Worm (Caenorhabditis elegans) whole organism, L2 larva: Measurements from ENCODE around the gene pdf-1.

Source experiments
- C34F6.9 ChIP-seq: fragments of 150-350 bp; optimal IDR thresholded peaks from 2 replicates; lab custom pipeline; 2014; ENCODE audit warnings: missing biosample characterization, missing genetic modification characterization
- F13H6.1 ChIP-seq: sonication (generic microtip); optimal IDR thresholded peaks from 2 replicates; lab custom pipeline; 2016; ENCODE audit warnings: missing genetic modification characterization, missing compliant biosample characterization
- R02D3.7 ChIP-seq: fragments of 150-350 bp; optimal IDR thresholded peaks from 2 replicates; lab custom pipeline; 2014; ENCODE audit warnings: missing biosample characterization, missing genetic modification characterization
- Y55F3AM.14 ChIP-seq: fragments of 200-800 bp; sonication (Bioruptor generic); optimal IDR thresholded peaks from 2 replicates; lab custom pipeline; 2018; ENCODE audit warnings: mild to moderate bottlenecking, missing genetic modification characterization, missing compliant biosample characterization
- ZK546.5 ChIP-seq: sonication (generic microtip); optimal IDR thresholded peaks from 2 replicates; lab custom pipeline; 2017; ENCODE audit warnings: missing biosample characterization, missing genetic modification characterization
- alr-1 ChIP-seq: fragments of 150-350 bp; optimal IDR thresholded peaks from 2 replicates; lab custom pipeline; 2014; ENCODE audit warnings: missing biosample characterization, missing genetic modification characterization
- aly-2 ChIP-seq: fragments of 150-350 bp; optimal IDR thresholded peaks from 2 replicates; lab custom pipeline; 2014; ENCODE audit warnings: missing biosample characterization, missing genetic modification characterization
- ama-1 ChIP-seq: fragments of 150-350 bp; optimal IDR thresholded peaks from 2 replicates; lab custom pipeline; 2018; ENCODE audit warnings: inconsistent platforms
- blmp-1 ChIP-seq: sonication (generic microtip); optimal IDR thresholded peaks from 2 replicates; lab custom pipeline; 2017; ENCODE audit warnings: missing genetic modification characterization, mild to moderate bottlenecking, missing compliant biosample characterization, antibody characterized with exemption, moderate library complexity; ENCODE audit not compliant: insufficient read depth
- ceh-16 ChIP-seq: fragments of 150-350 bp; optimal IDR thresholded peaks from 2 replicates; lab custom pipeline; 2014; ENCODE audit warnings: missing biosample characterization, missing genetic modification characterization
- ceh-82 ChIP-seq: fragments of 150-350 bp; optimal IDR thresholded peaks from 2 replicates; lab custom pipeline; 2014; ENCODE audit warnings: missing biosample characterization, missing genetic modification characterization
- crh-2 ChIP-seq: sonication (generic microtip); optimal IDR thresholded peaks from 2 replicates; lab custom pipeline; 2017; ENCODE audit warnings: missing biosample characterization, missing genetic modification characterization
- dmd-4 ChIP-seq: sonication (generic microtip); optimal IDR thresholded peaks from 2 replicates; lab custom pipeline; 2017; ENCODE audit warnings: missing biosample characterization, missing genetic modification characterization
- egl-27 ChIP-seq: sonication (generic microtip); optimal IDR thresholded peaks from 3 replicates; lab custom pipeline; 2017; ENCODE audit warnings: missing biosample characterization, missing genetic modification reagents, missing genetic modification characterization
- elt-1 ChIP-seq: fragments of 150-350 bp; optimal IDR thresholded peaks from 2 replicates; lab custom pipeline; 2014; ENCODE audit warnings: missing biosample characterization, missing genetic modification characterization
- fos-1 ChIP-seq: fragments of 150-350 bp; optimal IDR thresholded peaks from 2 replicates; lab custom pipeline; 2014; ENCODE audit warnings: missing biosample characterization, missing genetic modification characterization
- gmeb-1 ChIP-seq: fragments of 150-350 bp; optimal IDR thresholded peaks from 2 replicates; lab custom pipeline; 2014; ENCODE audit warnings: missing biosample characterization, missing genetic modification characterization
- lin-11 ChIP-seq: fragments of 150-350 bp; sonication (generic microtip); optimal IDR thresholded peaks from 2 replicates; lab custom pipeline; 2014; ENCODE audit warnings: missing biosample characterization, missing genetic modification characterization, inconsistent platforms, mixed read lengths
- lin-13 ChIP-seq: fragments of 150-350 bp; optimal IDR thresholded peaks from 2 replicates; lab custom pipeline; 2014; ENCODE audit warnings: missing biosample characterization, missing genetic modification reagents, missing genetic modification characterization
- lin-39 ChIP-seq: fragments of 150-350 bp; optimal IDR thresholded peaks from 2 replicates; lab custom pipeline; 2014; ENCODE audit warnings: missing biosample characterization, missing genetic modification reagents, missing genetic modification characterization
- lsy-2 ChIP-seq, 2 experiments: fragments of 150-350 bp in 1 of 2; sonication (generic microtip) in 1 of 2; optimal IDR thresholded peaks; 2 replicates each; lab custom pipeline; 2014 to 2017; ENCODE audit warnings: missing biosample characterization in 2 of 2, missing genetic modification characterization in 2 of 2
- mab-5 ChIP-seq: fragments of 150-350 bp; optimal IDR thresholded peaks from 2 replicates; lab custom pipeline; 2014; ENCODE audit warnings: missing biosample characterization, missing genetic modification characterization
- mbf-1 ChIP-seq: sonication (generic microtip); optimal IDR thresholded peaks from 2 replicates; lab custom pipeline; 2017; ENCODE audit warnings: missing biosample characterization, missing genetic modification characterization
- mdl-1 ChIP-seq, 2 experiments: fragments of 150-350 bp in 1 of 2; sonication (generic microtip) in 1 of 2; optimal IDR thresholded peaks; 2 replicates each; lab custom pipeline; 2017; ENCODE audit warnings: missing biosample characterization in 2 of 2, missing genetic modification characterization in 2 of 2
- nhr-10 ChIP-seq: sonication (generic microtip); optimal IDR thresholded peaks from 2 replicates; lab custom pipeline; 2017; ENCODE audit warnings: missing biosample characterization, missing genetic modification characterization
- nhr-11 ChIP-seq: fragments of 150-350 bp; optimal IDR thresholded peaks from 2 replicates; lab custom pipeline; 2014; ENCODE audit warnings: missing biosample characterization, missing genetic modification characterization
- nhr-129 ChIP-seq: fragments of 150-350 bp; optimal IDR thresholded peaks from 2 replicates; lab custom pipeline; 2014; ENCODE audit warnings: missing biosample characterization, missing genetic modification characterization
- nhr-23 ChIP-seq: fragments of 150-350 bp; optimal IDR thresholded peaks from 2 replicates; lab custom pipeline; 2014; ENCODE audit warnings: missing biosample characterization, missing genetic modification reagents, missing genetic modification characterization
- nhr-237 ChIP-seq: fragments of 150-350 bp; optimal IDR thresholded peaks from 2 replicates; lab custom pipeline; 2014; ENCODE audit warnings: missing biosample characterization, missing genetic modification characterization
- nhr-25 ChIP-seq: fragments of 150-350 bp; sonication (generic microtip); optimal IDR thresholded peaks from 3 replicates; lab custom pipeline; 2014; ENCODE audit warnings: missing biosample characterization, missing genetic modification characterization
- nhr-6 ChIP-seq: fragments of 150-350 bp; optimal IDR thresholded peaks from 2 replicates; lab custom pipeline; 2014; ENCODE audit warnings: missing biosample characterization, missing genetic modification characterization
- nhr-77 ChIP-seq: fragments of 150-350 bp; optimal IDR thresholded peaks from 2 replicates; lab custom pipeline; 2014; ENCODE audit warnings: missing biosample characterization, missing genetic modification characterization
- peb-1 ChIP-seq: fragments of 150-350 bp; optimal IDR thresholded peaks from 2 replicates; lab custom pipeline; 2014; ENCODE audit warnings: missing biosample characterization, missing genetic modification characterization
- sem-4 ChIP-seq: fragments of 150-350 bp; optimal IDR thresholded peaks from 2 replicates; lab custom pipeline; 2014; ENCODE audit warnings: missing biosample characterization, missing genetic modification reagents, missing genetic modification characterization
- skn-1 ChIP-seq: sonication (generic microtip); optimal IDR thresholded peaks from 2 replicates; lab custom pipeline; 2017; ENCODE audit warnings: missing biosample characterization, missing genetic modification characterization
- sma-3 ChIP-seq: sonication (generic microtip); optimal IDR thresholded peaks from 2 replicates; lab custom pipeline; 2016; ENCODE audit warnings: missing genetic modification reagents, missing genetic modification characterization, missing compliant biosample characterization
- snpc-4 ChIP-seq: fragments of 150-350 bp; optimal IDR thresholded peaks from 2 replicates; lab custom pipeline; 2014; ENCODE audit warnings: missing biosample characterization, missing genetic modification characterization
- unc-39 ChIP-seq: fragments of 150-350 bp; optimal IDR thresholded peaks from 2 replicates; lab custom pipeline; 2014; ENCODE audit warnings: missing biosample characterization, missing genetic modification characterization
- unc-55 ChIP-seq: fragments of 150-350 bp; sonication (generic microtip); optimal IDR thresholded peaks from 3 replicates; lab custom pipeline; 2014; ENCODE audit warnings: missing biosample characterization, missing genetic modification reagents, missing genetic modification characterization
- unc-62 ChIP-seq: fragments of 150-350 bp; optimal IDR thresholded peaks from 2 replicates; lab custom pipeline; 2014; ENCODE audit warnings: missing biosample characterization, missing genetic modification reagents, missing genetic modification characterization
- zag-1 ChIP-seq: fragments of 150-350 bp; optimal IDR thresholded peaks from 2 replicates; lab custom pipeline; 2014; ENCODE audit warnings: missing biosample characterization, missing genetic modification characterization
- ztf-1 ChIP-seq: fragments of 200-800 bp; sonication (Bioruptor generic); conservative IDR thresholded peaks from 2 replicates; pipeline ENCODE4 v1.3.6; 2022; ENCODE audit warnings: missing genetic modification characterization, missing compliant biosample characterization
- ztf-11 ChIP-seq: sonication (generic microtip); optimal IDR thresholded peaks from 2 replicates; lab custom pipeline; 2017; ENCODE audit warnings: missing biosample characterization, missing genetic modification characterization
- ztf-4 ChIP-seq: fragments of 150-350 bp; optimal IDR thresholded peaks from 2 replicates; lab custom pipeline; 2014; ENCODE audit warnings: missing biosample characterization, missing genetic modification characterization

pdf-1 gene

ce11 chrIII:6912381-6912780, at the start of gene pdf-1:
TSS of gene pdf-1 (minus strand) at chrIII:6912481.
- TF ChIP-seq nhr-23 (tag; lab: Kevin White, UChicago) (no peak), ZK546.5 (no peak), blmp-1 (tag; lab: Kevin White, UChicago) (no peak), ztf-11 (no peak), Y55F3AM.14 (GFP tag; lab: Kevin White, UChicago) (no peak), mdl-1 (tag; optimal IDR thresholded peaks at IDR 0.05; lab: Kevin White, UChicago) (no peak), C34F6.9 (tag; lab: Kevin White, UChicago) (no peak), elt-1 (tag; lab: Kevin White, UChicago) (no peak), ztf-1 (no peak), lin-11 (tag; lab: Kevin White, UChicago) (no peak), mab-5 (no peak), snpc-4 (tag; lab: Kevin White, UChicago) (no peak), peb-1 (tag; lab: Kevin White, UChicago) (no peak), lin-13 (GFP tag; lab: Kevin White, UChicago) (no peak), ceh-82 (tag; lab: Kevin White, UChicago) (no peak), nhr-6 (no peak), R02D3.7 (tag; lab: Kevin White, UChicago) (no peak), unc-55 (GFP tag; lab: Kevin White, UChicago) (no peak), nhr-25 (tag; lab: Kevin White, UChicago) (no peak), mbf-1 (tag; lab: Kevin White, UChicago) (no peak)

ce11 chrIII:6961167-6961566, 48.9 kb upstream of the pdf-1 start:
- no peak for TF ChIP-seq alr-1 (tag; lab: Kevin White, UChicago)
- no peak for TF ChIP-seq sma-3
- no peak for TF ChIP-seq ceh-82 (tag; lab: Kevin White, UChicago)
- TF ChIP-seq peb-1 (tag; lab: Kevin White, UChicago) = no peak
- TF ChIP-seq lsy-2 (tag; optimal IDR thresholded peaks at IDR 0.05; lab: Kevin White, UChicago) = peak; percentile 88 to 98
- no peak for TF ChIP-seq ztf-1
- TF ChIP-seq unc-62 (GFP tag; lab: Kevin White, UChicago) = no peak
- no peak for TF ChIP-seq ztf-4 (tag; lab: Kevin White, UChicago)
- no peak for TF ChIP-seq nhr-6
- TF ChIP-seq gmeb-1 (tag; lab: Kevin White, UChicago) = peak; percentile 55
- no peak for TF ChIP-seq dmd-4 (tag; lab: Kevin White, UChicago)
- TF ChIP-seq zag-1 (tag; lab: Kevin White, UChicago) = no peak
- no peak for TF ChIP-seq mdl-1 (tag; optimal IDR thresholded peaks at IDR 0.05; lab: Kevin White, UChicago)
- TF ChIP-seq mbf-1 (tag; lab: Kevin White, UChicago) = no peak
- peak; percentile 67 for TF ChIP-seq skn-1 (tag; lab: Kevin White, UChicago)
- TF ChIP-seq ZK546.5 = no peak
- TF ChIP-seq blmp-1 (tag; lab: Kevin White, UChicago) = peak; percentile 3
- TF ChIP-seq lin-11 (tag; lab: Kevin White, UChicago) = no peak
- no peak for TF ChIP-seq snpc-4 (tag; lab: Kevin White, UChicago)
- TF ChIP-seq ama-1 (lab: Kevin White, UChicago) = no peak
- TF ChIP-seq Y55F3AM.14 (GFP tag; lab: Kevin White, UChicago) = no peak
- no peak for TF ChIP-seq nhr-77 (tag; lab: Kevin White, UChicago)
- TF ChIP-seq nhr-25 (tag; lab: Kevin White, UChicago) = peak; percentile 18
- TF ChIP-seq sem-4 = peak; percentile 8
- TF ChIP-seq C34F6.9 (tag; lab: Kevin White, UChicago) = peak; percentile 79
- peak; percentile 59 for TF ChIP-seq crh-2
- peak; percentile 24 for TF ChIP-seq fos-1 (tag; lab: Kevin White, UChicago)
- peak; percentile 56 for TF ChIP-seq nhr-129 (tag; lab: Kevin White, UChicago)
- no peak for TF ChIP-seq aly-2 (tag; lab: Kevin White, UChicago)
- no peak for TF ChIP-seq egl-27 (tag; lab: Kevin White, UChicago)
- TF ChIP-seq nhr-10 (tag; lab: Kevin White, UChicago) = no peak
- TF ChIP-seq nhr-237 (tag; lab: Kevin White, UChicago) = no peak
- TF ChIP-seq F13H6.1 (tag; lab: Kevin White, UChicago) = no peak
- no peak for TF ChIP-seq lin-39 (tag; lab: Kevin White, UChicago)
- no peak for TF ChIP-seq ztf-11
- TF ChIP-seq ceh-16 (tag; lab: Kevin White, UChicago) = no peak
- TF ChIP-seq unc-55 (GFP tag; lab: Kevin White, UChicago) = peak; percentile 83
- TF ChIP-seq mab-5 = no peak
- TF ChIP-seq nhr-23 (tag; lab: Kevin White, UChicago) = no peak
- no peak for TF ChIP-seq unc-39 (tag; lab: Kevin White, UChicago)
- TF ChIP-seq lin-13 (GFP tag; lab: Kevin White, UChicago) = no peak
- no peak for TF ChIP-seq nhr-11 (tag; lab: Kevin White, UChicago)
- no peak for TF ChIP-seq R02D3.7 (tag; lab: Kevin White, UChicago)
- TF ChIP-seq elt-1 (tag; lab: Kevin White, UChicago) = no peak
